Worm (Caenorhabditis elegans): ENCODE data around the gene rin-1.

- TF ChIP-seq ztf-29 (GFP tag; IDR thresholded peaks at IDR 0.05) = no peak
- no peak for TF ChIP-seq cog-1 (tag; optimal IDR thresholded peaks at IDR 0.05)
Observed at ce11 chrV:14793043-14793442, 22.4 kb downstream of the rin-1 start.
